Fruit fly (Drosophila melanogaster) whole organism, embryonic: ENCODE data around the gene Teh1.

Experiments used
- Ada2b ChIP-seq: fragments of 200-800 bp; sonication (Bioruptor generic); IDR thresholded peaks from 2 replicates; pipeline ENCODE4 v1.3.6; 2022; ENCODE audit warnings: missing biosample characterization, missing genetic modification characterization
- Bteb2 ChIP-seq: fragments of 200-800 bp; sonication (Bioruptor generic); optimal IDR thresholded peaks from 2 replicates; lab custom pipeline; 2016; ENCODE audit warnings: missing biosample characterization, missing genetic modification characterization
- CG10654 ChIP-seq: fragments of 200-800 bp; sonication (Bioruptor generic); optimal IDR thresholded peaks from 2 replicates; lab custom pipeline; 2016; ENCODE audit warnings: missing biosample characterization, missing genetic modification characterization
- CG11456 ChIP-seq: fragments of 200-800 bp; sonication (Bioruptor generic); IDR thresholded peaks from 3 replicates; pipeline ENCODE4 v1.3.6; 2022; ENCODE audit warnings: missing biosample characterization, missing genetic modification characterization
- CG11723 ChIP-seq: fragments of 200-800 bp; sonication (Bioruptor generic); optimal IDR thresholded peaks from 2 replicates; lab custom pipeline; 2017; ENCODE audit warnings: missing biosample characterization, mild to moderate bottlenecking, missing genetic modification characterization
- CG13287 ChIP-seq: fragments of 200-800 bp; sonication (Bioruptor generic); IDR thresholded peaks from 2 replicates; pipeline ENCODE4 v1.3.6; 2022; ENCODE audit warnings: missing biosample characterization, missing genetic modification characterization; ENCODE audit not compliant: partially characterized antibody
- CG14441 ChIP-seq: fragments of 200-800 bp; sonication (Bioruptor generic); IDR thresholded peaks from 2 replicates; pipeline ENCODE4 v1.3.6; 2022; ENCODE audit warnings: missing biosample characterization, missing genetic modification characterization
- CG15269 ChIP-seq: fragments of 200-800 bp; sonication (Bioruptor generic); optimal IDR thresholded peaks from 2 replicates; lab custom pipeline; 2018; ENCODE audit warnings: missing biosample characterization, mild to moderate bottlenecking, missing genetic modification characterization, moderate library complexity
- CG15479 ChIP-seq: fragments of 200-800 bp; sonication (Bioruptor generic); optimal IDR thresholded peaks from 3 replicates; lab custom pipeline; 2019; ENCODE audit warnings: missing biosample characterization, mild to moderate bottlenecking, missing genetic modification characterization, moderate library complexity
- CG16813 ChIP-seq: fragments of 200-800 bp; sonication (Bioruptor generic); IDR thresholded peaks from 3 replicates; pipeline ENCODE4 v1.3.6; 2022; ENCODE audit warnings: missing biosample characterization, missing genetic modification characterization; ENCODE audit not compliant: partially characterized antibody
- CG17385 ChIP-seq: fragments of 200-800 bp; sonication (Bioruptor generic); optimal IDR thresholded peaks from 3 replicates; lab custom pipeline; 2018; ENCODE audit warnings: missing biosample characterization, mild to moderate bottlenecking, missing genetic modification characterization
- CG18599 ChIP-seq: fragments of 200-800 bp; sonication (Bioruptor generic); optimal IDR thresholded peaks from 3 replicates; lab custom pipeline; 2017; ENCODE audit warnings: missing biosample characterization, missing genetic modification characterization, mild to moderate bottlenecking, moderate library complexity, missing genetic modification reagents
- CG3065 ChIP-seq: fragments of 200-800 bp; sonication (Bioruptor generic); optimal IDR thresholded peaks from 2 replicates; lab custom pipeline; 2016; ENCODE audit warnings: missing biosample characterization, missing genetic modification characterization
- CG32772 ChIP-seq: fragments of 200-800 bp; sonication (Bioruptor generic); IDR thresholded peaks from 2 replicates; pipeline ENCODE4 v1.3.6; 2022; ENCODE audit warnings: missing biosample characterization, missing genetic modification characterization
- CG33557 ChIP-seq: fragments of 200-800 bp; sonication (Bioruptor generic); optimal IDR thresholded peaks from 2 replicates; lab custom pipeline; 2019; ENCODE audit warnings: missing biosample characterization, mild to moderate bottlenecking, missing genetic modification characterization, moderate library complexity
- CG34422 ChIP-seq: fragments of 200-800 bp; sonication (Bioruptor generic); IDR thresholded peaks from 3 replicates; pipeline ENCODE4 v1.3.6; 2022; ENCODE audit warnings: missing biosample characterization, missing genetic modification characterization
- CG3838 ChIP-seq: fragments of 200-800 bp; sonication (Bioruptor generic); optimal IDR thresholded peaks from 3 replicates; lab custom pipeline; 2016; ENCODE audit warnings: missing biosample characterization, missing genetic modification characterization
- CG43689 ChIP-seq: fragments of 200-800 bp; sonication (Bioruptor generic); IDR thresholded peaks from 2 replicates; pipeline ENCODE4 v1.3.6; 2022; ENCODE audit warnings: missing biosample characterization, missing genetic modification characterization
- CG4404 ChIP-seq: fragments of 200-800 bp; sonication (Bioruptor generic); IDR thresholded peaks from 2 replicates; pipeline ENCODE4 v1.3.6; 2022; ENCODE audit warnings: missing biosample characterization, missing genetic modification characterization
- CG6272 ChIP-seq: fragments of 200-800 bp; sonication (Bioruptor generic); IDR thresholded peaks from 2 replicates; pipeline ENCODE4 v1.3.6; 2022; ENCODE audit warnings: missing biosample characterization, missing genetic modification characterization
- CG6689 ChIP-seq: fragments of 200-800 bp; sonication (Bioruptor generic); IDR thresholded peaks from 2 replicates; pipeline ENCODE4 v1.3.6; 2022; ENCODE audit warnings: missing biosample characterization, missing genetic modification characterization
- CG7556 ChIP-seq: fragments of 200-800 bp; sonication (Bioruptor generic); optimal IDR thresholded peaks from 2 replicates; lab custom pipeline; 2017; ENCODE audit warnings: missing biosample characterization, mild to moderate bottlenecking, missing genetic modification characterization
- CG8281 ChIP-seq: fragments of 200-800 bp; sonication (Bioruptor generic); optimal IDR thresholded peaks from 2 replicates; lab custom pipeline; 2018; ENCODE audit warnings: missing biosample characterization, mild to moderate bottlenecking, missing genetic modification characterization, moderate library complexity
- CG8924 ChIP-seq: fragments of 200-800 bp; optimal IDR thresholded peaks from 3 replicates; lab custom pipeline; 2019; ENCODE audit warnings: missing biosample characterization, mild to moderate bottlenecking, missing genetic modification characterization, moderate library complexity
- Dip2 ChIP-seq: fragments of 200-800 bp; sonication (Bioruptor generic); IDR thresholded peaks from 2 replicates; pipeline ENCODE4 v1.3.6; 2022; ENCODE audit warnings: missing biosample characterization, missing genetic modification characterization
- E2f1 ChIP-seq: fragments of 200-800 bp; sonication (Bioruptor generic); IDR thresholded peaks from 2 replicates; pipeline ENCODE4 v1.3.6; 2022; ENCODE audit warnings: missing biosample characterization, missing genetic modification characterization
- ERR ChIP-seq: fragments of 200-800 bp; sonication (Bioruptor generic); optimal IDR thresholded peaks from 2 replicates; lab custom pipeline; 2016; ENCODE audit warnings: missing biosample characterization, missing genetic modification characterization
- Hr51 ChIP-seq, 2 experiments: fragments of 200-800 bp; sonication (Bioruptor generic); optimal IDR thresholded peaks; 2 replicates in 1 of 2; 3 replicates in 1 of 2; lab custom pipeline; 2016 to 2018; ENCODE audit warnings: missing biosample characterization in 2 of 2, missing genetic modification characterization in 2 of 2, mild to moderate bottlenecking in 1 of 2, moderate library complexity in 1 of 2
- NC2β ChIP-seq: fragments of 200-800 bp; sonication (Bioruptor generic); optimal IDR thresholded peaks from 2 replicates; lab custom pipeline; 2016; ENCODE audit warnings: missing biosample characterization, missing genetic modification characterization
- Ptx1 ChIP-seq: fragments of 200-800 bp; sonication (Bioruptor generic); IDR thresholded peaks from 2 replicates; pipeline ENCODE4 v1.3.6; 2022; ENCODE audit warnings: missing biosample characterization, missing genetic modification characterization
- cad ChIP-seq: fragments of >200 bp; optimal IDR thresholded peaks from 2 replicates; lab custom pipeline; 2017; ENCODE audit warnings: missing biosample characterization, missing genetic modification characterization
- crc ChIP-seq: fragments of 200-800 bp; sonication (Bioruptor generic); optimal IDR thresholded peaks from 2 replicates; lab custom pipeline; 2016; ENCODE audit warnings: missing biosample characterization, missing genetic modification characterization
- ems ChIP-seq: fragments of 200-800 bp; sonication (Bioruptor generic); optimal IDR thresholded peaks from 3 replicates; lab custom pipeline; 2016; ENCODE audit warnings: missing biosample characterization, missing genetic modification characterization
- fd102C ChIP-seq: fragments of 200-800 bp; sonication (Bioruptor generic); optimal IDR thresholded peaks from 2 replicates; lab custom pipeline; 2018; ENCODE audit warnings: missing biosample characterization, mild to moderate bottlenecking, missing genetic modification characterization, moderate library complexity
- gem ChIP-seq: fragments of 200-800 bp; sonication (Bioruptor generic); optimal IDR thresholded peaks from 2 replicates; lab custom pipeline; 2019; ENCODE audit warnings: missing biosample characterization, mild to moderate bottlenecking, missing genetic modification characterization, moderate library complexity
- ham ChIP-seq: fragments of 200-800 bp; sonication (Bioruptor generic); IDR thresholded peaks from 2 replicates; pipeline ENCODE4 v1.3.6; 2022; ENCODE audit warnings: missing biosample characterization, missing genetic modification characterization
- lab ChIP-seq: fragments of 200-800 bp; sonication (Bioruptor generic); optimal IDR thresholded peaks from 3 replicates; lab custom pipeline; 2017; ENCODE audit warnings: missing biosample characterization, missing genetic modification characterization, mild to moderate bottlenecking, moderate library complexity, missing genetic modification reagents
- lmd ChIP-seq: fragments of 200-800 bp; sonication (Bioruptor generic); IDR thresholded peaks from 2 replicates; pipeline ENCODE4 v1.3.6; 2022; ENCODE audit warnings: missing biosample characterization, missing genetic modification characterization
- lola ChIP-seq, 3 experiments: fragments of >200 bp in 2 of 3; fragments of 200-800 bp in 1 of 3; sonication (Bioruptor generic) in 1 of 3; optimal IDR thresholded peaks; 2 replicates each; lab custom pipeline; 2017 to 2019; ENCODE audit warnings: missing biosample characterization in 3 of 3, missing genetic modification characterization in 3 of 3, mild to moderate bottlenecking in 1 of 3, moderate library complexity in 1 of 3
- pnt ChIP-seq: fragments of 200-800 bp; sonication (Bioruptor generic); optimal IDR thresholded peaks from 3 replicates; lab custom pipeline; 2016; ENCODE audit warnings: missing biosample characterization, missing genetic modification characterization
- pros ChIP-seq: fragments of 200-800 bp; sonication (Bioruptor generic); optimal IDR thresholded peaks from 3 replicates; lab custom pipeline; 2019; ENCODE audit warnings: missing biosample characterization, mild to moderate bottlenecking, missing genetic modification characterization, moderate library complexity
- sens ChIP-seq: fragments of 200-800 bp; sonication (Bioruptor generic); peaks from one replicate; lab custom pipeline; 2016; ENCODE audit warnings: missing biosample characterization, missing genetic modification characterization
- shn ChIP-seq: fragments of 200-800 bp; sonication (Bioruptor generic); optimal IDR thresholded peaks from 3 replicates; lab custom pipeline; 2016; ENCODE audit warnings: missing biosample characterization, missing genetic modification characterization
- trem ChIP-seq: fragments of 200-800 bp; optimal IDR thresholded peaks from 3 replicates; lab custom pipeline; 2019; ENCODE audit warnings: missing biosample characterization, mild to moderate bottlenecking, missing genetic modification characterization, moderate library complexity
- unc-4 ChIP-seq: fragments of 200-800 bp; sonication (Bioruptor generic); IDR thresholded peaks from 2 replicates; pipeline ENCODE4 v1.3.6; 2022; ENCODE audit warnings: missing biosample characterization, missing genetic modification characterization; ENCODE audit not compliant: partially characterized antibody
- vnd ChIP-seq: fragments of 200-800 bp; sonication (Bioruptor generic); IDR thresholded peaks from 3 replicates; pipeline ENCODE4 v1.3.6; 2022; ENCODE audit warnings: missing biosample characterization, missing genetic modification characterization; ENCODE audit not compliant: partially characterized antibody
- vvl ChIP-seq: fragments of 200-800 bp; sonication (Bioruptor generic); IDR thresholded peaks from 2 replicates; pipeline ENCODE4 v1.3.6; 2022; ENCODE audit warnings: missing biosample characterization, missing genetic modification characterization

The Teh1 gene

dm6 chr3R:9884461-9885185 lies 16.7 kb upstream of the Teh1 start (continued):
- peak; percentile 56; the same call in 1 of the 2 replicates for TF ChIP-seq lmd (GFP tag; lab: Robert Waterston, UW)
- TF ChIP-seq E2f1 (GFP tag; lab: Robert Waterston, UW) = 0 out of 2 replicates have a peak, but pooled peaks have one; percentile 6
- peak; percentile 32 for TF ChIP-seq CG7556 (GFP tag; lab: Kevin White, UChicago)
- no peak for TF ChIP-seq CG16813 (GFP tag; lab: Robert Waterston, UW)
- TF ChIP-seq ems (GFP tag; lab: Kevin White, UChicago) = peak; percentile 31
- no peak for TF ChIP-seq unc-4 (GFP tag; lab: Robert Waterston, UW)
- TF ChIP-seq CG43689 (GFP tag; lab: Robert Waterston, UW) = no peak
- TF ChIP-seq lola (GFP tag; optimal IDR thresholded peaks at IDR 0.05; lab: Kevin White, UChicago) = no peak
- peak; percentile 8 for TF ChIP-seq CG11723
- TF ChIP-seq CG11456 (GFP tag; lab: Robert Waterston, UW) = peak; percentile 78
- peak; percentile 65 for TF ChIP-seq CG34422 (GFP tag; lab: Robert Waterston, UW)
- TF ChIP-seq Ptx1 (GFP tag; lab: Robert Waterston, UW) = 0 out of 2 replicates have a peak, but pooled peaks have one; percentile 37
- TF ChIP-seq CG14441 (GFP tag; lab: Robert Waterston, UW) = peak; percentile 54
- TF ChIP-seq CG6689 (GFP tag; lab: Robert Waterston, UW) = peak; percentile 27; the same call in 1 of the 2 replicates
- TF ChIP-seq CG3838 (GFP tag; lab: Kevin White, UChicago) = no peak
- no peak for TF ChIP-seq CG13287
- no peak for TF ChIP-seq cad (GFP tag; lab: Kevin White, UChicago)
- peak; percentile 36 for TF ChIP-seq Ada2b (GFP tag; lab: Robert Waterston, UW)
- no peak for TF ChIP-seq crc
- no peak for TF ChIP-seq Dip2 (GFP tag; lab: Robert Waterston, UW)
- TF ChIP-seq vnd (GFP tag; lab: Robert Waterston, UW) = no peak
- no peak for TF ChIP-seq CG15479 (GFP tag; lab: Kevin White, UChicago)
- peak; percentile 27; the same call in 1 of the 2 replicates for TF ChIP-seq CG4404 (GFP tag; lab: Robert Waterston, UW)
- peak; percentile 22 to 23 for TF ChIP-seq Hr51 (GFP tag; optimal IDR thresholded peaks at IDR 0.05; lab: Kevin White, UChicago)
- TF ChIP-seq CG10654 (GFP tag; lab: Kevin White, UChicago) = no peak
- TF ChIP-seq CG8281 (tag; lab: Kevin White, UChicago) = peak; percentile 13

- no peak for TF ChIP-seq fd102C (GFP tag; lab: Kevin White, UChicago)
- peak; percentile 75 for TF ChIP-seq CG32772 (GFP tag; lab: Robert Waterston, UW)
- peak; percentile 50; the same call in 1 of the 2 replicates for TF ChIP-seq vvl
- no peak for TF ChIP-seq Bteb2 (GFP tag; lab: Kevin White, UChicago)
- no peak for TF ChIP-seq E2f1 (GFP tag; lab: Robert Waterston, UW)
- peak; percentile 63 for TF ChIP-seq CG17385
- TF ChIP-seq NC2β (GFP tag; lab: Kevin White, UChicago) = no peak
- no peak for TF ChIP-seq shn (GFP tag; lab: Kevin White, UChicago)
- no peak for TF ChIP-seq CG3065 (GFP tag; lab: Kevin White, UChicago)
- TF ChIP-seq pnt = no peak
- peak; percentile 7 for TF ChIP-seq lab (GFP tag; lab: Kevin White, UChicago)
- TF ChIP-seq CG15269 = peak; percentile 5
- peak; percentile 24 for TF ChIP-seq ERR (GFP tag; lab: Kevin White, UChicago)
- TF ChIP-seq trem (tag; lab: Kevin White, UChicago) = no peak
- no peak for TF ChIP-seq gem (tag; lab: Kevin White, UChicago)
- no peak for TF ChIP-seq ham (GFP tag; lab: Robert Waterston, UW)
- TF ChIP-seq CG8924 = no peak
- TF ChIP-seq CG6272 (GFP tag; lab: Robert Waterston, UW) = no peak
- no peak for TF ChIP-seq CG33557
- peak; percentile 59 for TF ChIP-seq sens (GFP tag; lab: Kevin White, UChicago)
- TF ChIP-seq CG11456 (GFP tag; lab: Robert Waterston, UW) = no peak
- peak; percentile 48 for TF ChIP-seq pros (GFP tag; lab: Kevin White, UChicago)
- no peak for TF ChIP-seq CG18599 (GFP tag; lab: Kevin White, UChicago)
Measured at dm6 chr3R:9883248-9883939, 15.5 kb upstream of the Teh1 start.
